Fruit fly (Drosophila melanogaster) whole organism, prepupa: ENCODE measurements around the gene CG34106.

Experiments
- Blimp-1 ChIP-seq: fragments of 200-800 bp; sonication (Bioruptor generic); optimal IDR thresholded peaks from 3 replicates; lab custom pipeline; 2017; ENCODE audit warnings: missing biosample characterization, missing genetic modification characterization, mild to moderate bottlenecking, moderate library complexity, missing genetic modification reagents
- CG10631 ChIP-seq: fragments of 200-800 bp; sonication (Bioruptor generic); optimal IDR thresholded peaks from 2 replicates; lab custom pipeline; 2016; ENCODE audit warnings: missing biosample characterization, missing genetic modification characterization
- CG10669 ChIP-seq: fragments of 200-800 bp; sonication (Bioruptor generic); optimal IDR thresholded peaks from 3 replicates; lab custom pipeline; 2018; ENCODE audit warnings: missing biosample characterization, mild to moderate bottlenecking, missing genetic modification characterization, moderate library complexity
- CG11294 ChIP-seq: fragments of 200-800 bp; sonication (Bioruptor generic); IDR thresholded peaks from 2 replicates; pipeline ENCODE4 v1.3.6; 2022; ENCODE audit warnings: missing biosample characterization, missing genetic modification characterization
- CG11902 ChIP-seq: fragments of 200-800 bp; sonication (Bioruptor generic); optimal IDR thresholded peaks from 3 replicates; lab custom pipeline; 2016; ENCODE audit warnings: missing biosample characterization, missing genetic modification characterization
- CG15336 ChIP-seq: fragments of 200-800 bp; sonication (Bioruptor generic); IDR thresholded peaks from 2 replicates; pipeline ENCODE4 v1.3.6; 2022; ENCODE audit warnings: missing biosample characterization, missing genetic modification characterization
- CG1621 ChIP-seq: fragments of 200-800 bp; sonication (Bioruptor generic); optimal IDR thresholded peaks from 3 replicates; lab custom pipeline; 2018; ENCODE audit warnings: missing biosample characterization, mild to moderate bottlenecking, missing genetic modification characterization
- CG16779 ChIP-seq: fragments of 200-800 bp; sonication (Bioruptor generic); optimal IDR thresholded peaks from 3 replicates; lab custom pipeline; 2017; ENCODE audit warnings: missing biosample characterization, mild to moderate bottlenecking, missing genetic modification characterization
- CG3032 ChIP-seq: fragments of 200-800 bp; optimal IDR thresholded peaks from 2 replicates; lab custom pipeline; 2019; ENCODE audit warnings: missing biosample characterization, mild to moderate bottlenecking, missing genetic modification characterization, moderate library complexity
- CG31627 ChIP-seq: fragments of 200-800 bp; sonication (Bioruptor generic); optimal IDR thresholded peaks from 3 replicates; lab custom pipeline; 2016; ENCODE audit warnings: missing biosample characterization, missing genetic modification characterization
- CG32006 ChIP-seq: fragments of 200-800 bp; sonication (Bioruptor generic); optimal IDR thresholded peaks from 3 replicates; lab custom pipeline; 2017; ENCODE audit warnings: missing biosample characterization, mild to moderate bottlenecking, missing genetic modification characterization
- CG34406 ChIP-seq: fragments of 200-800 bp; sonication (Bioruptor generic); optimal IDR thresholded peaks from 3 replicates; lab custom pipeline; 2016; ENCODE audit warnings: missing biosample characterization, missing genetic modification characterization
- CG4318 ChIP-seq: fragments of 200-800 bp; sonication (Bioruptor generic); optimal IDR thresholded peaks from 3 replicates; lab custom pipeline; 2017; ENCODE audit warnings: missing biosample characterization, mild to moderate bottlenecking, missing genetic modification characterization
- CG6163 ChIP-seq: fragments of 200-800 bp; sonication (Bioruptor generic); IDR thresholded peaks from 3 replicates; pipeline ENCODE4 v1.3.6; 2022; ENCODE audit warnings: missing biosample characterization, missing genetic modification characterization
- CG6808 ChIP-seq: fragments of 200-800 bp; sonication (Bioruptor generic); optimal IDR thresholded peaks from 3 replicates; lab custom pipeline; 2017; ENCODE audit warnings: missing biosample characterization, missing genetic modification characterization, mild to moderate bottlenecking, moderate library complexity, missing genetic modification reagents
- CG6854 ChIP-seq: fragments of 200-800 bp; sonication (Bioruptor generic); optimal IDR thresholded peaks from 2 replicates; lab custom pipeline; 2017; ENCODE audit warnings: missing biosample characterization, mild to moderate bottlenecking, missing genetic modification characterization
- CG7368 ChIP-seq: fragments of 200-800 bp; sonication (Bioruptor generic); optimal IDR thresholded peaks from 3 replicates; lab custom pipeline; 2016; ENCODE audit warnings: missing biosample characterization, missing genetic modification characterization
- CG8119 ChIP-seq: fragments of 200-800 bp; sonication (Bioruptor generic); IDR thresholded peaks from 3 replicates; pipeline ENCODE4 v1.3.6; 2022; ENCODE audit warnings: missing biosample characterization, missing genetic modification characterization
- CG8319 ChIP-seq: fragments of 200-800 bp; sonication (Bioruptor generic); optimal IDR thresholded peaks from 3 replicates; lab custom pipeline; 2016; ENCODE audit warnings: missing biosample characterization, missing genetic modification characterization
- CG8632 ChIP-seq: fragments of 200-800 bp; sonication (Bioruptor generic); optimal IDR thresholded peaks from 3 replicates; lab custom pipeline; 2016; ENCODE audit warnings: missing biosample characterization, missing genetic modification characterization
- CG9139 ChIP-seq: fragments of 200-800 bp; sonication (Bioruptor generic); optimal IDR thresholded peaks from 3 replicates; lab custom pipeline; 2017; ENCODE audit warnings: missing biosample characterization, mild to moderate bottlenecking, missing genetic modification characterization
- Eip75B ChIP-seq: fragments of 200-800 bp; sonication (Bioruptor generic); optimal IDR thresholded peaks from 3 replicates; lab custom pipeline; 2016; ENCODE audit warnings: missing biosample characterization, missing genetic modification characterization
- Eip78C ChIP-seq: fragments of 200-800 bp; sonication (Bioruptor generic); peaks from one replicate; lab custom pipeline; 2016; ENCODE audit warnings: missing biosample characterization, missing genetic modification characterization
- Eip93F ChIP-seq: fragments of 200-800 bp; sonication (Bioruptor generic); optimal IDR thresholded peaks from 2 replicates; lab custom pipeline; 2016; ENCODE audit warnings: missing biosample characterization, mild to moderate bottlenecking, missing genetic modification characterization
- Ets96B ChIP-seq: fragments of 200-800 bp; optimal IDR thresholded peaks from 2 replicates; lab custom pipeline; 2019; ENCODE audit warnings: missing biosample characterization, mild to moderate bottlenecking, missing genetic modification characterization, moderate library complexity
- Gug ChIP-seq: fragments of 200-800 bp; sonication (Bioruptor generic); IDR thresholded peaks from 2 replicates; pipeline ENCODE4 v1.3.6; 2022; ENCODE audit warnings: missing biosample characterization, missing genetic modification characterization
- Hr38 ChIP-seq: sonication (Bioruptor generic); optimal IDR thresholded peaks from 2 replicates; lab custom pipeline; 2016; ENCODE audit warnings: missing biosample characterization, missing genetic modification characterization
- Hr39 ChIP-seq: fragments of 200-800 bp; sonication (Bioruptor generic); optimal IDR thresholded peaks from 2 replicates; lab custom pipeline; 2016; ENCODE audit warnings: missing biosample characterization, missing genetic modification characterization
- Hr4 ChIP-seq: fragments of 200-800 bp; sonication (Bioruptor generic); optimal IDR thresholded peaks from 3 replicates; lab custom pipeline; 2016; ENCODE audit warnings: missing biosample characterization, missing genetic modification characterization
- Lpt ChIP-seq: fragments of 200-800 bp; sonication (Bioruptor generic); optimal IDR thresholded peaks from 3 replicates; lab custom pipeline; 2016; ENCODE audit warnings: missing biosample characterization, missing genetic modification characterization
- Met ChIP-seq: fragments of 200-800 bp; sonication (Bioruptor generic); optimal IDR thresholded peaks from 3 replicates; lab custom pipeline; 2016; ENCODE audit warnings: missing biosample characterization, missing genetic modification characterization
- OdsH ChIP-seq: fragments of 200-800 bp; sonication (Bioruptor generic); optimal IDR thresholded peaks from 3 replicates; lab custom pipeline; 2016; ENCODE audit warnings: missing biosample characterization, missing genetic modification characterization
- Smox ChIP-seq: fragments of 200-800 bp; sonication (Bioruptor generic); optimal IDR thresholded peaks from 3 replicates; lab custom pipeline; 2016; ENCODE audit warnings: missing biosample characterization, missing genetic modification characterization
- Sox102F ChIP-seq: fragments of 200-800 bp; sonication (Bioruptor generic); optimal IDR thresholded peaks from 2 replicates; lab custom pipeline; 2016; ENCODE audit warnings: missing biosample characterization, mild to moderate bottlenecking, missing genetic modification characterization
- Sox14 ChIP-seq: fragments of 200-800 bp; sonication (Bioruptor generic); optimal IDR thresholded peaks from 3 replicates; lab custom pipeline; 2016; ENCODE audit warnings: missing biosample characterization, missing genetic modification characterization
- Sox15 ChIP-seq: fragments of 200-800 bp; sonication (Bioruptor generic); optimal IDR thresholded peaks from 3 replicates; lab custom pipeline; 2016; ENCODE audit warnings: missing biosample characterization, missing genetic modification characterization
- achi ChIP-seq: fragments of 200-800 bp; sonication (Bioruptor generic); optimal IDR thresholded peaks from 3 replicates; lab custom pipeline; 2016; ENCODE audit warnings: missing biosample characterization, missing genetic modification characterization
- acj6 ChIP-seq: fragments of 200-800 bp; sonication (Bioruptor generic); optimal IDR thresholded peaks from 3 replicates; lab custom pipeline; 2016; ENCODE audit warnings: missing biosample characterization, missing genetic modification characterization
- cyc ChIP-seq: fragments of 200-800 bp; sonication (Bioruptor generic); optimal IDR thresholded peaks from 3 replicates; lab custom pipeline; 2016; ENCODE audit warnings: missing biosample characterization, missing genetic modification characterization
- dsx ChIP-seq: fragments of 200-800 bp; optimal IDR thresholded peaks from 3 replicates; lab custom pipeline; 2019; ENCODE audit warnings: missing biosample characterization, mild to moderate bottlenecking, missing genetic modification characterization, moderate library complexity; ENCODE audit not compliant: poor library complexity, severe bottlenecking
- esn ChIP-seq: fragments of 200-800 bp; sonication (Bioruptor generic); optimal IDR thresholded peaks from 2 replicates; lab custom pipeline; 2016; ENCODE audit warnings: missing biosample characterization, mild to moderate bottlenecking, missing genetic modification characterization, moderate library complexity
- fd59A ChIP-seq: fragments of 200-800 bp; sonication (Bioruptor generic); optimal IDR thresholded peaks from 2 replicates; lab custom pipeline; 2017; ENCODE audit warnings: missing biosample characterization, mild to moderate bottlenecking, missing genetic modification characterization, missing genetic modification reagents
- fd85E ChIP-seq: fragments of 200-800 bp; sonication (Bioruptor generic); optimal IDR thresholded peaks from 3 replicates; lab custom pipeline; 2016; ENCODE audit warnings: missing biosample characterization, missing genetic modification characterization
- lz ChIP-seq: fragments of 200-800 bp; sonication (Bioruptor generic); optimal IDR thresholded peaks from 3 replicates; lab custom pipeline; 2016; ENCODE audit warnings: missing biosample characterization, missing genetic modification characterization
- net ChIP-seq: fragments of 200-800 bp; sonication (Bioruptor generic); optimal IDR thresholded peaks from 3 replicates; lab custom pipeline; 2016; ENCODE audit warnings: missing biosample characterization, missing genetic modification characterization
- pdm3 ChIP-seq: fragments of 200-800 bp; sonication (Bioruptor generic); optimal IDR thresholded peaks from 3 replicates; lab custom pipeline; 2016; ENCODE audit warnings: missing biosample characterization, missing genetic modification characterization
- salr ChIP-seq, 2 experiments: fragments of 200-800 bp; sonication (Bioruptor generic); optimal IDR thresholded peaks; 3 replicates each; lab custom pipeline; 2016 to 2018; ENCODE audit warnings: missing biosample characterization in 2 of 2, missing genetic modification characterization in 2 of 2, mild to moderate bottlenecking in 1 of 2
- spab ChIP-seq: fragments of 200-800 bp; sonication (Bioruptor generic); optimal IDR thresholded peaks from 2 replicates; lab custom pipeline; 2017; ENCODE audit warnings: missing biosample characterization, mild to moderate bottlenecking, missing genetic modification characterization, missing genetic modification reagents
- ss ChIP-seq, 2 experiments: fragments of 200-800 bp; sonication (Bioruptor generic); optimal IDR thresholded peaks; 2 replicates in 1 of 2; 3 replicates in 1 of 2; lab custom pipeline; 2017 to 2018; ENCODE audit warnings: mild to moderate bottlenecking in 2 of 2, missing biosample characterization in 2 of 2, missing genetic modification characterization in 2 of 2, moderate library complexity in 1 of 2
- svp ChIP-seq: fragments of 200-800 bp; sonication (Bioruptor generic); peaks from one replicate; lab custom pipeline; 2016; ENCODE audit warnings: missing biosample characterization, missing genetic modification characterization
- topi ChIP-seq: fragments of 200-800 bp; sonication (Bioruptor generic); optimal IDR thresholded peaks from 3 replicates; lab custom pipeline; 2016; ENCODE audit warnings: missing biosample characterization, missing genetic modification characterization
- vri ChIP-seq: fragments of 200-800 bp; sonication (Bioruptor generic); optimal IDR thresholded peaks from 3 replicates; lab custom pipeline; 2016; ENCODE audit warnings: missing biosample characterization, mild to moderate bottlenecking, missing genetic modification characterization

Gene CG34106

DNA sequence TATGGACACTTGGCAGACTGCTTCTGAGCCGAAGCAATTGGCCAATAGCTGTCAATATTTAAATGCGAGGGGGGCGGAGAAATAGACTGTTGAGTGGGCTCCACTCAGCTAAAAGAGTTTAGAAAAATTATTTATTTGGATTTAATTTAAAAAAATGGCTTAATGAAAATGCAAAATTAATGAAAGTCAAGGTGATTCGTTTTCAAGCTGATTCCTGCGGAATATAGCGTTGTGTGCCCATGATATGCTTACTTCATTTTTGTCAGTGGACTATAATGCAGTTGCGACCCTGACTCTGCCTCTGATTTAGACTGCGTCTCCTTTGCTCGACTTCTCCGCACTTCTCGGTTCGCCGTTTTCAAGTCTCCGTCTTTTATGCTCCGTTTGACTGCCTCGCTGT lies 86.0 kb downstream of the CG34106 start:
- TF ChIP-seq Blimp-1, result no peak
- TF ChIP-seq CG15336, result no peak
- no peak for TF ChIP-seq CG8119 (GFP tag; lab: Robert Waterston, UW)
- TF ChIP-seq Gug (GFP tag; lab: Robert Waterston, UW), result no peak
- peak; percentile 22 for TF ChIP-seq acj6 (GFP tag; lab: Kevin White, UChicago)
- TF ChIP-seq Eip75B, result peak; percentile 33
- TF ChIP-seq Eip78C (GFP tag; lab: Kevin White, UChicago), result peak; percentile 31
- no peak for TF ChIP-seq Sox102F (GFP tag; lab: Kevin White, UChicago)
- TF ChIP-seq CG34406 (GFP tag; lab: Kevin White, UChicago), result no peak
- TF ChIP-seq Smox, result no peak
- TF ChIP-seq CG6163, result 0 out of 3 replicates have a peak, but pooled peaks have one; percentile 56
- peak; percentile 30 for TF ChIP-seq CG10669 (GFP tag; lab: Kevin White, UChicago)
- TF ChIP-seq lz (GFP tag; lab: Kevin White, UChicago), result no peak
- TF ChIP-seq salr (GFP tag; optimal IDR thresholded peaks at IDR 0.05; lab: Kevin White, UChicago), result no peak
- no peak for TF ChIP-seq CG9139 (GFP tag; lab: Kevin White, UChicago)
- no peak for TF ChIP-seq topi
- TF ChIP-seq OdsH (GFP tag; lab: Kevin White, UChicago), result no peak
- no peak for TF ChIP-seq net (GFP tag; lab: Kevin White, UChicago)
- TF ChIP-seq dsx (GFP tag; lab: Kevin White, UChicago), result no peak
- TF ChIP-seq CG3032 (tag; lab: Kevin White, UChicago), result no peak
- TF ChIP-seq fd59A (GFP tag; lab: Kevin White, UChicago), result no peak
- TF ChIP-seq Hr38, result no peak
- no peak for TF ChIP-seq CG8319 (GFP tag; lab: Kevin White, UChicago)
- TF ChIP-seq CG10631 (GFP tag; lab: Kevin White, UChicago), result no peak
- TF ChIP-seq spab (GFP tag; lab: Kevin White, UChicago), result no peak
- no peak for TF ChIP-seq Hr39 (GFP tag; lab: Kevin White, UChicago)
- no peak for TF ChIP-seq Lpt (GFP tag; lab: Kevin White, UChicago)
- TF ChIP-seq CG11902 (GFP tag; lab: Kevin White, UChicago), result no peak
- no peak for TF ChIP-seq CG4318 (GFP tag; lab: Kevin White, UChicago)
- TF ChIP-seq CG8632 (GFP tag; lab: Kevin White, UChicago), result no peak
- no peak for TF ChIP-seq Sox14 (GFP tag; lab: Kevin White, UChicago)
- no peak for TF ChIP-seq CG11294 (GFP tag; lab: Robert Waterston, UW)
- TF ChIP-seq pdm3 (GFP tag; lab: Kevin White, UChicago), result peak; percentile 3
- no peak for TF ChIP-seq fd85E
- TF ChIP-seq Ets96B, result no peak
- TF ChIP-seq CG32006 (GFP tag; lab: Kevin White, UChicago), result peak; percentile 5
- no peak for TF ChIP-seq Eip93F (GFP tag; lab: Kevin White, UChicago)
- TF ChIP-seq vri (GFP tag; lab: Kevin White, UChicago), result no peak
- no peak for TF ChIP-seq CG16779 (tag; lab: Kevin White, UChicago)
- TF ChIP-seq esn (GFP tag; lab: Kevin White, UChicago), result no peak
- TF ChIP-seq ss (GFP tag; optimal IDR thresholded peaks at IDR 0.05; lab: Kevin White, UChicago), result no peak
- TF ChIP-seq CG1621, result no peak
- TF ChIP-seq Hr4, result no peak
- TF ChIP-seq CG31627 (GFP tag; lab: Kevin White, UChicago), result no peak
- TF ChIP-seq achi, result no peak
- no peak for TF ChIP-seq cyc
- TF ChIP-seq svp (GFP tag; lab: Kevin White, UChicago), result no peak
- no peak for TF ChIP-seq CG6808 (GFP tag; lab: Kevin White, UChicago)
- TF ChIP-seq CG6854 (GFP tag; lab: Kevin White, UChicago), result no peak
- TF ChIP-seq Sox15 (GFP tag; lab: Kevin White, UChicago), result no peak
- TF ChIP-seq Met (GFP tag; lab: Kevin White, UChicago), result no peak
- no peak for TF ChIP-seq CG7368
